Fruit fly (Drosophila melanogaster) Kc167 (cell line): ENCODE data around the gene Nup160.

Source experiments
- Myc ChIP-seq: fragments of >200 bp; optimal IDR thresholded peaks from 2 replicates; lab custom pipeline; 2017; ENCODE audit warnings: missing external identifiers
- Sin3A ChIP-seq: fragments of >200 bp; optimal IDR thresholded peaks from 2 replicates; lab custom pipeline; 2018; ENCODE audit warnings: missing external identifiers
- h ChIP-seq: fragments of >200 bp; optimal IDR thresholded peaks from 3 replicates; lab custom pipeline; 2018; ENCODE audit warnings: missing external identifiers
- insv ChIP-seq: fragments of >200 bp; optimal IDR thresholded peaks from 3 replicates; lab custom pipeline; 2018; ENCODE audit warnings: missing external identifiers
- psq ChIP-seq: fragments of >200 bp; optimal IDR thresholded peaks from 2 replicates; lab custom pipeline; 2017; ENCODE audit warnings: missing external identifiers
- ttk ChIP-seq: sonication (Bioruptor generic); optimal IDR thresholded peaks from 2 replicates; lab custom pipeline; 2017; ENCODE audit warnings: missing external identifiers

Gene Nup160

DNA sequence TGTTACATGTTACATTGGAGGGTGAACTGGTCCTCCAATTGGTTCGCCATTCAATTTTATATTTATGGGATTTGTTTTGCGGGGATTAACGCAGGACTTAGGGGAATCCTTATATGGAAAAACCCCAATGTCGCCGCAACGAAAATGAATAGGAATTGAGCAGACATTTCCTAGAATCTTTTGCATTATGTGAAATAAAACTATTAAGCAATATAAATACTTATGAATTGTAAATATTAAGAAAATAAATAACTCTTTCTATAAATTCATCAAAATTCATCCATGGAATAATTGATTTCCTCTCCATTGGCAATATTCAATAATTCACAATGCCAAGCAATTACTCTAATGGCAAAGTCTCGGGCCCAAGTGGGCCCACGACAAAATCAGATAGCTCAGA, 9.9 kb upstream of the Nup160 start, which contains the start of gene Gr32a:
Gene Gr32a (plus strand): TSS at position 301 of the 400 bp plus-strand sequence.
- TF ChIP-seq ttk (lab: Kevin White, UChicago), result no peak
- no peak for TF ChIP-seq Sin3A
- no peak for TF ChIP-seq insv (lab: Kevin White, UChicago)
- no peak for TF ChIP-seq psq
- no peak for TF ChIP-seq h (lab: Kevin White, UChicago)
- no peak for TF ChIP-seq Myc (lab: Kevin White, UChicago)

DNA sequence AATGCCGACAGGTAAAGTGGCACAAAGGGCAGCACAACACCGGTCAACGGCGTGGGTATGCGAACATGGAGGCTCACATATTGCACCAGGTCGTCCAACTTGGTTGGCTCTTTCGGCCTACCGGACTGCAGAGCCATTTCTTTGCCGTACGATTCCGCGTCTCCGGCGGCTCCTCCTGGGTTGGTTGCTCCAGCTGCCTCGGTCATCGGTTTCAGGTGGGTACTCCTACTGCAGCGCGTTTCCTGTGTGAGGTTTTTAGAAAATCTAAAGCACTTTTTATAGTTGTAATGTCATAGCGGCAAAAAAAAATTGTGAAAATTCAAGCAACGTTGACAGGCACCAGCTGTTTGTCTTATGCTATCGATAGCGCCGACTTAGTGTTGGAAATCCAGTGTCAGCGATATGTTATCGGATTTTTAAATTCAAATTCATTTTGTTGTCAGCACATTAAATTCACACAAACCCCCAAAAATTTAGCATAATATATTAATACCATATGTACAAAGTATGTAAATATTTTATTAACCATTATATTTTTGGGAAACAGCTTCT, 3.5 kb upstream of the Nup160 start, which contains the start of gene CG6230:
Gene CG6230 (minus strand): TSS at position 354 of the 552 bp plus-strand sequence.
- TF ChIP-seq Myc (lab: Kevin White, UChicago) (no peak), Sin3A (no peak), h (lab: Kevin White, UChicago) (no peak)

DNA sequence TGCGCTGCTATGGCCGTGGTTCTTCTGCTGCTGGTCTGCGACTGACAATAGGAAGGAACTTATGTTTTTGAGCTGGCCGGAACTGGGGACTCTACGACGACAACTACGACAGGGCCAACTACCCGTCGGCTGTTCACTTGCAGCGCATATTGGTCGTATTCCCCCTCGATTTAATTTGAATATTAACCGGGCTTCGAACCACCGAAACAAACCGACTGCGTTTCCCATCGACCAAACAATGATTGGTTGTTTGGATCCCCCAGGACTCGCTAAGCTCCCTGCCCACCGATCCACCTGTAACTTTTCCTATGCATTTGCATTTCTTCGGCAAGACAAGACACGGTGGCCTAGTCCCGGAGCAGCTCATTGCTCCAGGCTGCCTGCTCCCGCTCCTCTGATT, 2.0 kb upstream of the Nup160 start, which contains the start of gene Dnaaf4:
Gene Dnaaf4 (minus strand): TSS at position 101 of the 400 bp plus-strand sequence.
- TF ChIP-seq psq, result no peak
- no peak for TF ChIP-seq insv (lab: Kevin White, UChicago)
- TF ChIP-seq ttk (lab: Kevin White, UChicago), result no peak
- no peak for TF ChIP-seq Myc (lab: Kevin White, UChicago)

DNA sequence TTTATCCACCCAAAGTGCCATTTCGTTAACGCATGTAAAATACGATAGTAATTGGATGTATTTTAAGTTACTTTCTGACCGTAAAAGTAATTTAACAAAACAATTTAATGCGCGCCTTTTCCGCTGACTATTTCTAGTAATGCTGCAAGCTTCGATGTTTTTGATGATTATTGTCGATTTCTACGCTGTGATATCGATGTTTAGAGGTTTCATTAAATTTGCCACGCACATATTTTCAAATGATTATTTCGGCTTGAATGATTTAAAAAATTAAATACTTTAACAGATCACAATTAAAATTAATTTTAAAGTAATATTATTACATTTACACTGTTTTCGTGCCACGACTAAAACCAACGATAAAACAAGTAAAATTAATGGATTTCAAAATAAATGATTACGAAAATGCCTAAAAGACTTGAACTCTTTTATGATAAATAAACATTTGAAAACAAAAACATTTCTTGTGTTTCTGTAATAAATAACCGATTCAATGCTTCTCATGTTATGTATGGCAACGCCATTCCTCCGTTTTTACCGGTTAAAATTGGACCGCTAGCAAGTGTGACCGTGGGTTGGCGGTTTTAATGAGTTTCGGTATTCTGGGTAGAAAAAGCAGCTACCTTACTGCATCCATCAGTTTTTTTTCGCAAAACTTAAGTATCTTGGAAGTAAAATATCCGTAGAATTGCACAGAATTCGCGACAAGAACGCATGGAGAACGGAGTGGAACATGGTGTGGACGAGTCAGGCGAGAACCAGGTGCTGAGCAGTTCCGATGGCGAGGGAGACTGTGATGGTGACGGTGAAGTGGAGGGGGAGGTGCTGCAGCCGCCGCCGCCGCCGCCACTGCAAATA, 6.8 kb downstream of the Nup160 start, which contains the start of the genes RfC38 and CG4751:
Gene RfC38 (minus strand): TSS at position 495 of the 858 bp plus-strand sequence.
Gene CG4751 (plus strand): TSS at position 587 of the 858 bp plus-strand sequence.
- TF ChIP-seq psq (no peak), ttk (lab: Kevin White, UChicago) (no peak), h (lab: Kevin White, UChicago) (no peak), Sin3A (no peak), insv (lab: Kevin White, UChicago) (no peak), Myc (lab: Kevin White, UChicago) (no peak)

DNA sequence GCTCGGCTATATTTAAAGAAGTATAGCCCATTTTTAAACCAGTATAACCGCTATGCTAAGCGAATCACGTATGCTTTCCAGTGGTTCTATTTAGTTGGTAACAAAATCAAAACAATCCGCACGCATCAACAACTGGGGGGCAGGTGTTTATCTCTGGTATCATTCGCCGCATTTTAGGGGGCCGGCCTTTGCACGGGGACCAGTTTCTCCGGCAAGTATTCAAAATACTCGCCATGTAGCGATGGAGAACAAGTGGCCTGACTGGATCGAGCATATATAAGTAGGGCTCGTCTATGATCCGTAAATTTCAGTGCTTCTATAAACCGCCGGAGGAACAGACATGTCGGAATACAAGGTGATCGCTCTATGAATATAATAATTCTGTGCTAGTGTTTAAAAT, 12.5 kb downstream of the Nup160 start, which contains the start of gene hgo:
Gene hgo (plus strand): TSS at position 301 of the 400 bp plus-strand sequence.
- TF ChIP-seq ttk (lab: Kevin White, UChicago), result no peak
- no peak for TF ChIP-seq psq
- no peak for TF ChIP-seq Myc (lab: Kevin White, UChicago)
- no peak for TF ChIP-seq h (lab: Kevin White, UChicago)
- no peak for TF ChIP-seq insv (lab: Kevin White, UChicago)
- no peak for TF ChIP-seq Sin3A

DNA sequence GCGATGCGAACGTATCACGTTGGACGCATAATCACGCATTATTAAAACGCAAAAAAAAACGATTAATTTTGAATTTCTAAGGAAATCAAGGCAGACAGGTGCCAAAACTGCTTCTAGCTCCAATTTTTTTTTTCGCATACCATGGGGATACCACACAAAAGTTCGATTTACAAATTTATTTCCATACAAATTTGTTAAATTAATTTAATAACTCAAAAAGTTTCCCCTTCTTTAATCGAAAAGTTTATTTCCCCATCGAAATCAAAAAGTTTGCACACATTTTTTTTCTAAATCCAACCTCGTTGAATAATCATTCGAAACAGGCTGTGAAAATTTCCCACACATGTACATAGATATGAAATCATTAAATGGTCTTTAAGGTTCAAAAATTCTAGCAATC, 21.7 kb downstream of the Nup160 start, which contains the start of gene CG31867:
Gene CG31867 (minus strand): TSS at position 101 of the 400 bp plus-strand sequence.
- TF ChIP-seq ttk (lab: Kevin White, UChicago) (no peak), h (lab: Kevin White, UChicago) (no peak), Myc (lab: Kevin White, UChicago) (no peak), insv (lab: Kevin White, UChicago) (no peak), psq (no peak), Sin3A (no peak)

DNA sequence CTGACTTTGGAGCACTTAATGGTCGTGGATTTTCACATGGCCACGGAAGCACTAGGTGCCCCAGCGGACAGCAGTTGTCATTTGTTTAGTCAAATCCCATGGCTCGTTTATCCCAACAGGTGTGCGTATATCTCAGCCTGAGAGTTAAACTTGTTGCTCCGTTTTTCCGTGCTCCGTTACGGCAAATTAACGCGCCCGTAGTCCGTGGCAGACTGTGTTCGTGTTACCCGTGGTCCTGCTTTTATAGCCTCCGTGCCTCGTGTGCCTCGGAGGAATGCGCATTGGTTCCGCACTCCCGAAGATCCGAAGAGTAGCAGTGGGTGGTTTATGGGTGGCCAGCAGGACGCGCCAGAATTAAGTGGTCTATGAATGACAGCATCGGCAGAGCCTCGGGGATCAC, 25.4 kb downstream of the Nup160 start, which contains the start of gene Gyc32E:
Gene Gyc32E (minus strand): TSS at position 133 of the 400 bp plus-strand sequence.
- no peak for TF ChIP-seq insv (lab: Kevin White, UChicago)
- no peak for TF ChIP-seq Myc (lab: Kevin White, UChicago)
- TF ChIP-seq psq, result no peak

DNA sequence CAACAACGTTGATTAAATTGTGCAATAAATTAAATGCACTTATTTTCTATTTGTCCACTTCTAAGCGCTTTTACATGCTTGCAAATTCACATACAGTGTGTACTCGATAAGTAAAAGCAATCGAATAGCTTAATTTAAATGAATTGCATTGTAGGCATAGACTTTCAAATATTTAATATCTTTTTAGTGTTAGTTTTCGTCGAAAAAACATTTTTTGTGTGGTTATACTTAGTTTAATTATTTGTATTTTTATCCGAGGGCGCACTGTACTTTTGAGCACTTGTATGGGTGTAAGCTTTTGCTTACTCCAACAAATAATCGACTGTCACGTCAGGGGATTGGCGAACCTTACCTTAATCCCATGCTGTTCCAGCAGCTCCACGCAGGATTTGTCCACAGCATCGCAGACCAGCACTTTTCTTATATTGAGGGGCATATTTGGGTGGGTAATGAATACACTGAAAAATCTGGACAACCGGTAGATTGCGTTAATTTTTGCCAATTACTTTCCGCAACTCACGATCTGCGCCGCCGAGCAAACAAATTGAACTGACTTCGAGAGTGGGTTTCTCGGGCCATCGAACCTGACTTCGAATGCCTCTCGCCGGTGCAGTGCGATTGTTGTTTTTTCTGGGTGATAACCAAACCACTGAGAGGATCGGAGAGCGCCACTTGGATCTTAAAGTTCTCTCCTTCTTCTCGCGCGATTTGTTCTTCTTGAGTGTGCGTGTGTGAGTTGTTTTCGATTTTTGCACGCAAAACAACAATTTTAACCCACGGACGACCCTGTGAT, 31.8 kb downstream of the Nup160 start, which contains the start of gene CG6287:
Gene CG6287 (minus strand): TSS at position 556 of the 793 bp plus-strand sequence.
- TF ChIP-seq Sin3A (no peak), psq (no peak), Myc (lab: Kevin White, UChicago) (no peak), h (lab: Kevin White, UChicago) (no peak), ttk (lab: Kevin White, UChicago) (no peak), insv (lab: Kevin White, UChicago) (no peak)

DNA sequence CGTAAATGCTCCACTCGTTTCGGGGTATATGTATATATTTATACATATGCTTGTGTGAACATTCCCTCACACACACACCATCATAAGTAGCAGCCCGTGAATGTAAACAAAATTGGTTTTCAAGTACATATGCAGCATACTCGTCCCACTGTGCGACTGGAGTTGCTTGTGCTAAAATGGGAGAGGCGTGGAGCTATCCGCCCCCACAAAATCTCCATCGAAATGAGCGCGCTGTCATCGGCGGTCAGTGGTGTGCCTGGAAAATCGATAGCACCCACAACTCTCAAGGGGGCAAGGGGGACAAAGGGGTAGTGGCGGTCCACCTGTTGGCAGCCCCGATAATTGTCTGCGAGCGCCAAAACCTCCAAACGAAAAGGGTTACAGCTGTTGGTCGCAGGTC, 44.4 kb downstream of the Nup160 start:
- no peak for TF ChIP-seq Sin3A
- TF ChIP-seq Myc (lab: Kevin White, UChicago), result no peak

DNA sequence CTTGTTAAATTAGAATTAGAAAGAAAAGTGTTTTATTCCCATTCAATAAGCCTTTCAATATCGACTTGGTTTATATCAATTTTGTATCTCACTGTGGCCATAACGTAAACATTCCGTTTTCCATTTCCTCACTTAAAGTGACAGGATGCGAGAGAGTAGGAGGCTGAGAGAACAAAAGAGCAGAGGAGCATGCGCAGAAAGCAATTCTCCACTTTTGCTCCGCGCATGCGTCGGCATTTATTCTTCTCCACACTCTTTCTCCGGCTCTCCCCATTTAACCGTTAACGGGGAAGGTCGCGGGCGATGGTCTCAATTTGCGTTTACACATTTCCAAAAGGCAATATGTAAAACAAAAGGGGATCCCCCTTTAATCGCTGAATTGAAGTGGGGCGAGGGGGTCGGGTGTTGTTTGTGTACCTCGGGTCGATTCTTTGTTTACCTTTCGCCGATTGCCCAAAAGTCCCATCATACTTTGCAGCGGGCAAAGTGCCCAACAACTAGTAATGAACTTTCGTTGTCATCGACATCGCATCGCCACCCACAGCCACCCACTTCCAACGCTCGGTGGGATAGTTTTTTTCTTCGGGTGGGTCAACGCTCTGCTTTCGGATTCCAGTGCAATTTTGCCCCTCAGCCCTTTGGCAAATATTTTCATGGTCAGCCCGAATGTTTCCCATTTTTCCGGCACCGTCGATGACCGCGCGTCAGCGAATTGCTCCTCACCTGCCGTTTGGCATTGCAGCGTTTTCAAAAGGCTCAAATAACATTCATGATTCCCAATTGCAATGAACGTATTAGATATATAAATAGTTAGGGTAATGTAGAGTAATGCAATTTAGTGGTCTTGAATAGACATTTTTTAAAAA, 45.3 kb downstream of the Nup160 start:
- no peak for TF ChIP-seq Sin3A
- TF ChIP-seq insv (lab: Kevin White, UChicago), result no peak
- no peak for TF ChIP-seq psq
- TF ChIP-seq h (lab: Kevin White, UChicago), result no peak
- TF ChIP-seq ttk (lab: Kevin White, UChicago), result no peak
- TF ChIP-seq Myc (lab: Kevin White, UChicago), result no peak

DNA sequence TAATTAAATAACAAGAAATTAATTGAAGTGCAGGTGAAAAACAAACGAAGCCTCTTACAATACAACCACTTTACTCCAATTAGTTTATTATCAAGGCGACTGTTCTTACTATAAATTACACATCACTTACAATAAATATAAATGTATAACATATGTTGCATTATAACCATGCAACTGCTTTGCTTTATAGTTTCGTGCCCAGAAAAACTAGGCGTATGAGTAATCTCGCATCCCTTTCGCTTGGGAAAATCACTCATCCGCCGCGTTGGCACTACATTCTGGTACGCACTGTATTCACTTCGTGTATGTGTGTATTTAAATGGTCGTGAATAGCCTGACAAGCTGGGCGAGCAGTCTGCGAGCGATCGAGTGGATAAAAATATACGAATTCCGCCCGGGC, 46.3 kb downstream of the Nup160 start:
- TF ChIP-seq Sin3A, result no peak
